Fruit fly (Drosophila melanogaster) whole organism, embryonic: ENCODE data around the gene Msh6.

Source experiments
- Ada2b ChIP-seq: fragments of 200-800 bp; sonication (Bioruptor generic); IDR thresholded peaks from 2 replicates; pipeline ENCODE4 v1.3.6; 2022; ENCODE audit warnings: missing biosample characterization, missing genetic modification characterization
- Atf3 ChIP-seq: fragments of 200-800 bp; sonication (Bioruptor generic); optimal IDR thresholded peaks from 3 replicates; lab custom pipeline; 2016; ENCODE audit warnings: missing biosample characterization, missing genetic modification characterization
- Atf6 ChIP-seq: fragments of 200-800 bp; sonication (Bioruptor generic); IDR thresholded peaks from 2 replicates; pipeline ENCODE4 v1.3.6; 2022; ENCODE audit warnings: missing biosample characterization, missing genetic modification characterization
- Blimp-1 ChIP-seq: fragments of 200-800 bp; sonication (Bioruptor generic); optimal IDR thresholded peaks from 3 replicates; lab custom pipeline; 2018; ENCODE audit warnings: missing biosample characterization, missing genetic modification characterization, mild to moderate bottlenecking, moderate library complexity, missing genetic modification reagents
- CG10267 ChIP-seq: fragments of 200-800 bp; sonication (Bioruptor generic); optimal IDR thresholded peaks from 2 replicates; lab custom pipeline; 2018; ENCODE audit warnings: missing biosample characterization, mild to moderate bottlenecking, missing genetic modification characterization, moderate library complexity
- CG10462 ChIP-seq: fragments of 200-800 bp; sonication (Bioruptor generic); optimal IDR thresholded peaks from 2 replicates; lab custom pipeline; 2016; ENCODE audit warnings: missing biosample characterization, missing genetic modification characterization
- CG10543 ChIP-seq: fragments of 200-800 bp; sonication (Bioruptor generic); optimal IDR thresholded peaks from 3 replicates; lab custom pipeline; 2017; ENCODE audit warnings: missing biosample characterization, mild to moderate bottlenecking, missing genetic modification characterization, moderate library complexity
- CG11504 ChIP-seq: fragments of 200-800 bp; sonication (Bioruptor generic); optimal IDR thresholded peaks from 3 replicates; lab custom pipeline; 2019; ENCODE audit warnings: missing biosample characterization, mild to moderate bottlenecking, missing genetic modification characterization, moderate library complexity
- CG1233 ChIP-seq: fragments of 200-800 bp; sonication (Bioruptor generic); optimal IDR thresholded peaks from 4 replicates; lab custom pipeline; 2018; ENCODE audit warnings: missing biosample characterization, mild to moderate bottlenecking, missing genetic modification characterization
- CG12391 ChIP-seq: fragments of 200-800 bp; sonication (Bioruptor generic); optimal IDR thresholded peaks from 3 replicates; lab custom pipeline; 2018; ENCODE audit warnings: missing biosample characterization, mild to moderate bottlenecking, missing genetic modification characterization, moderate library complexity
- CG17802 ChIP-seq: fragments of 200-800 bp; sonication (Bioruptor generic); optimal IDR thresholded peaks from 2 replicates; lab custom pipeline; 2018; ENCODE audit warnings: missing biosample characterization, mild to moderate bottlenecking, missing genetic modification characterization, moderate library complexity
- CG2116 ChIP-seq: fragments of 200-800 bp; sonication (Bioruptor generic); optimal IDR thresholded peaks from 3 replicates; lab custom pipeline; 2018; ENCODE audit warnings: missing biosample characterization, mild to moderate bottlenecking, missing genetic modification characterization
- CG2202 ChIP-seq: fragments of 200-800 bp; sonication (Bioruptor generic); optimal IDR thresholded peaks from 2 replicates; lab custom pipeline; 2018; ENCODE audit warnings: missing biosample characterization, mild to moderate bottlenecking, missing genetic modification characterization
- CG30403 ChIP-seq: fragments of 200-800 bp; sonication (Bioruptor generic); optimal IDR thresholded peaks from 3 replicates; lab custom pipeline; 2016; ENCODE audit warnings: missing biosample characterization, missing genetic modification characterization
- CG31365 ChIP-seq: fragments of 200-800 bp; sonication (Bioruptor generic); optimal IDR thresholded peaks from 2 replicates; lab custom pipeline; 2018; ENCODE audit warnings: missing biosample characterization, mild to moderate bottlenecking, missing genetic modification characterization
- CG33213 ChIP-seq: fragments of 200-800 bp; sonication (Bioruptor generic); optimal IDR thresholded peaks from 3 replicates; lab custom pipeline; 2016; ENCODE audit warnings: missing biosample characterization, missing genetic modification characterization
- CG4360 ChIP-seq: fragments of 200-800 bp; sonication (Bioruptor generic); IDR thresholded peaks from 2 replicates; pipeline ENCODE4 v1.3.6; 2022; ENCODE audit warnings: missing biosample characterization, missing genetic modification characterization
- CG43689 ChIP-seq: fragments of 200-800 bp; sonication (Bioruptor generic); IDR thresholded peaks from 2 replicates; pipeline ENCODE4 v1.3.6; 2022; ENCODE audit warnings: missing biosample characterization, missing genetic modification characterization
- CG5245 ChIP-seq: fragments of 200-800 bp; sonication (Bioruptor generic); optimal IDR thresholded peaks from 3 replicates; lab custom pipeline; 2016; ENCODE audit warnings: missing biosample characterization, missing genetic modification characterization
- CG6689 ChIP-seq: fragments of 200-800 bp; sonication (Bioruptor generic); IDR thresholded peaks from 2 replicates; pipeline ENCODE4 v1.3.6; 2022; ENCODE audit warnings: missing biosample characterization, missing genetic modification characterization
- CG7928 ChIP-seq: fragments of 200-800 bp; sonication (Bioruptor generic); optimal IDR thresholded peaks from 2 replicates; lab custom pipeline; 2017; ENCODE audit warnings: missing biosample characterization, mild to moderate bottlenecking, missing genetic modification characterization
- CG9215 ChIP-seq: fragments of 200-800 bp; sonication (Bioruptor generic); IDR thresholded peaks from 2 replicates; pipeline ENCODE4 v1.3.6; 2022; ENCODE audit warnings: missing biosample characterization, missing genetic modification characterization
- Chrac-16 ChIP-seq: fragments of 200-800 bp; sonication (Bioruptor generic); optimal IDR thresholded peaks from 3 replicates; lab custom pipeline; 2016; ENCODE audit warnings: missing biosample characterization, missing genetic modification characterization
- Deaf1 ChIP-seq: fragments of 200-800 bp; optimal IDR thresholded peaks from 3 replicates; lab custom pipeline; 2019; ENCODE audit warnings: missing biosample characterization, mild to moderate bottlenecking, missing genetic modification characterization, moderate library complexity
- Dfd ChIP-seq, 2 experiments: fragments of >200 bp; optimal IDR thresholded peaks; 2 replicates each; lab custom pipeline; 2017; ENCODE audit warnings: missing biosample characterization in 2 of 2, missing genetic modification characterization in 2 of 2
- Gsc ChIP-seq: fragments of 200-800 bp; sonication (Bioruptor generic); IDR thresholded peaks from 2 replicates; pipeline ENCODE4 v1.3.6; 2022; ENCODE audit warnings: missing biosample characterization, missing genetic modification characterization
- Hsf ChIP-seq: fragments of 200-800 bp; sonication (Bioruptor generic); optimal IDR thresholded peaks from 3 replicates; lab custom pipeline; 2016; ENCODE audit warnings: missing biosample characterization, missing genetic modification characterization
- Kr ChIP-seq: fragments of 200-800 bp; sonication (Bioruptor generic); optimal IDR thresholded peaks from 2 replicates; lab custom pipeline; 2017; ENCODE audit warnings: missing biosample characterization, mild to moderate bottlenecking, missing genetic modification characterization
- Mad ChIP-seq: fragments of 200-800 bp; sonication (Bioruptor generic); optimal IDR thresholded peaks from 2 replicates; lab custom pipeline; 2016; ENCODE audit warnings: missing biosample characterization, missing genetic modification characterization
- Neu2 ChIP-seq: fragments of 200-800 bp; sonication (Bioruptor generic); optimal IDR thresholded peaks from 3 replicates; lab custom pipeline; 2016; ENCODE audit warnings: missing biosample characterization, missing genetic modification characterization, borderline replicate concordance
- Oaz ChIP-seq: fragments of 200-800 bp; sonication (Bioruptor generic); IDR thresholded peaks from 2 replicates; pipeline ENCODE4 v1.3.6; 2022; ENCODE audit warnings: missing biosample characterization, missing genetic modification characterization
- Sox102F ChIP-seq: fragments of 200-800 bp; sonication (Bioruptor generic); optimal IDR thresholded peaks from 2 replicates; lab custom pipeline; 2018; ENCODE audit warnings: missing biosample characterization, mild to moderate bottlenecking, missing genetic modification characterization, moderate library complexity
- Usf ChIP-seq: fragments of 200-800 bp; sonication (Bioruptor generic); optimal IDR thresholded peaks from 2 replicates; lab custom pipeline; 2017; ENCODE audit warnings: missing genotype, missing biosample characterization, missing genetic modification characterization
- ase ChIP-seq: fragments of 200-800 bp; sonication (Bioruptor generic); IDR thresholded peaks from 3 replicates; pipeline ENCODE4 v1.3.6; 2022; ENCODE audit warnings: missing biosample characterization, missing genetic modification characterization
- ash1 ChIP-seq: fragments of 200-800 bp; sonication (Bioruptor generic); optimal IDR thresholded peaks from 2 replicates; lab custom pipeline; 2018; ENCODE audit warnings: missing biosample characterization, mild to moderate bottlenecking, missing genetic modification characterization
- cad ChIP-seq: fragments of >200 bp; optimal IDR thresholded peaks from 2 replicates; lab custom pipeline; 2017; ENCODE audit warnings: missing biosample characterization, missing genetic modification characterization
- caup ChIP-seq: fragments of 200-800 bp; sonication (Bioruptor generic); optimal IDR thresholded peaks from 3 replicates; lab custom pipeline; 2017; ENCODE audit warnings: missing biosample characterization, mild to moderate bottlenecking, missing genetic modification characterization, moderate library complexity; ENCODE audit not compliant: severe bottlenecking
- dmrt11E ChIP-seq: fragments of 200-800 bp; sonication (Bioruptor generic); optimal IDR thresholded peaks from 3 replicates; lab custom pipeline; 2018; ENCODE audit warnings: missing biosample characterization, mild to moderate bottlenecking, missing genetic modification characterization, moderate library complexity
- ewg ChIP-seq: fragments of 200-800 bp; sonication (Bioruptor generic); optimal IDR thresholded peaks from 3 replicates; lab custom pipeline; 2017; ENCODE audit warnings: mild to moderate bottlenecking, missing biosample characterization, missing genetic modification reagents, missing genetic modification characterization
- fu2 ChIP-seq: fragments of 200-800 bp; sonication (Bioruptor generic); optimal IDR thresholded peaks from 2 replicates; lab custom pipeline; 2016; ENCODE audit warnings: missing biosample characterization, missing genetic modification characterization
- lilli ChIP-seq: fragments of 200-800 bp; sonication (Bioruptor generic); optimal IDR thresholded peaks from 3 replicates; lab custom pipeline; 2016; ENCODE audit warnings: missing biosample characterization, missing genetic modification characterization
- lmd ChIP-seq: fragments of 200-800 bp; sonication (Bioruptor generic); IDR thresholded peaks from 2 replicates; pipeline ENCODE4 v1.3.6; 2022; ENCODE audit warnings: missing biosample characterization, missing genetic modification characterization
- lola ChIP-seq, 3 experiments: fragments of >200 bp in 2 of 3; fragments of 200-800 bp in 1 of 3; sonication (Bioruptor generic) in 1 of 3; optimal IDR thresholded peaks; 2 replicates each; lab custom pipeline; 2017 to 2019; ENCODE audit warnings: missing biosample characterization in 3 of 3, missing genetic modification characterization in 3 of 3, mild to moderate bottlenecking in 1 of 3, moderate library complexity in 1 of 3
- mam ChIP-seq: fragments of 200-800 bp; sonication (Bioruptor generic); optimal IDR thresholded peaks from 3 replicates; lab custom pipeline; 2016; ENCODE audit warnings: missing biosample characterization, missing genetic modification characterization
- nau ChIP-seq: fragments of 200-800 bp; sonication (Bioruptor generic); optimal IDR thresholded peaks from 3 replicates; lab custom pipeline; 2017; ENCODE audit warnings: missing biosample characterization, mild to moderate bottlenecking, missing genetic modification characterization, missing genetic modification reagents
- sd ChIP-seq: fragments of 200-800 bp; sonication (Bioruptor generic); optimal IDR thresholded peaks from 3 replicates; lab custom pipeline; 2018; ENCODE audit warnings: missing biosample characterization, mild to moderate bottlenecking, missing genetic modification characterization, moderate library complexity
- so ChIP-seq: fragments of 200-800 bp; sonication (Bioruptor generic); IDR thresholded peaks from 3 replicates; pipeline ENCODE4 v1.3.6; 2022; ENCODE audit warnings: missing biosample characterization, missing genetic modification characterization
- tna ChIP-seq: fragments of 200-800 bp; sonication (Bioruptor generic); IDR thresholded peaks from 2 replicates; pipeline ENCODE4 v1.3.6; 2022; ENCODE audit warnings: missing biosample characterization, missing genetic modification characterization; ENCODE audit not compliant: partially characterized antibody

The Msh6 gene

DNA sequence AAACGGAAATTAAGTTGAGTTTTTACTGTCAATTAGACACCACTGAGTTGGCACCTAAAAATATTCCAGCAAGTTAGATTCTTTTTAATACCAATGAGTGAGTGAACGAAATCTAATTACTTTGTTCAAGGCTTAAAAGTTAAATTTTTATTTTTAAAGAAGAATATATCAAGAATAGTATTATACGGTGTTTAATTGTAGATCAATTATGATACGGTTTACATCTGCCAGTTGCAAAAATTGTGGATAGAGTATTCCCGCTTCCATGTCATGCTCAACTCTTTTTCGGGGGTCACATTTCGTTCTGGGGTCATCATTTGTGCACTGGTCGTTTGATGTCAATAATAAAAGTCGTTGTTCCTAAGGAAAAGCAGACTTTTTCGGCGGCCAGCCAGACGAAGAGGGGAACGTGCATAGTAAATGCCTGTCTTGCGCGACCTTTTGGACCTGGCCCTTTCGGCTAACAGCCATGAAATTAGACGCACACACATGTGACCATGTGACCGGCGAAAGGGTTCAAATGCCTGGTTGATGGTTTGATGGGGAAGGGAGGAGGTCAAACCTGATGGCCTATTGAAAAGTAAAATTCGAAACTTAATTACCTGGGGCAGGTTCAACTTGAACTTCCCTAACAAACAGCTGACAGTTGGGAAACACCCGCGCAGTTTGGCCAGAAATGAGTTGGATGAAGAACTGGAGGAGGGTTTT is 42.1 kb upstream of the Msh6 start (continued):
- TF ChIP-seq nau: no peak
- no peak for TF ChIP-seq CG2116 (GFP tag; lab: Kevin White, UChicago)
- TF ChIP-seq cad (GFP tag; lab: Kevin White, UChicago): no peak
- TF ChIP-seq CG9215 (GFP tag; lab: Robert Waterston, UW): no peak
- TF ChIP-seq lola (GFP tag; optimal IDR thresholded peaks at IDR 0.05; lab: Kevin White, UChicago): peak in 1 of 3 experiments; percentile 44
- TF ChIP-seq lmd: no peak
- TF ChIP-seq Neu2: no peak
- TF ChIP-seq Atf3: no peak
- no peak for TF ChIP-seq tna (GFP tag; lab: Robert Waterston, UW)
- no peak for TF ChIP-seq CG7928 (GFP tag; lab: Kevin White, UChicago)
- TF ChIP-seq ash1 (GFP tag; lab: Kevin White, UChicago): no peak
- peak; percentile 50 for TF ChIP-seq dmrt11E
- TF ChIP-seq Kr (GFP tag; lab: Kevin White, UChicago): peak; percentile 64
- no peak for TF ChIP-seq mam
- no peak for TF ChIP-seq ase
- no peak for TF ChIP-seq CG17802 (tag; lab: Kevin White, UChicago)
- no peak for TF ChIP-seq CG31365 (tag; lab: Kevin White, UChicago)
- TF ChIP-seq CG43689: no peak
- TF ChIP-seq sd (tag; lab: Kevin White, UChicago): no peak

DNA sequence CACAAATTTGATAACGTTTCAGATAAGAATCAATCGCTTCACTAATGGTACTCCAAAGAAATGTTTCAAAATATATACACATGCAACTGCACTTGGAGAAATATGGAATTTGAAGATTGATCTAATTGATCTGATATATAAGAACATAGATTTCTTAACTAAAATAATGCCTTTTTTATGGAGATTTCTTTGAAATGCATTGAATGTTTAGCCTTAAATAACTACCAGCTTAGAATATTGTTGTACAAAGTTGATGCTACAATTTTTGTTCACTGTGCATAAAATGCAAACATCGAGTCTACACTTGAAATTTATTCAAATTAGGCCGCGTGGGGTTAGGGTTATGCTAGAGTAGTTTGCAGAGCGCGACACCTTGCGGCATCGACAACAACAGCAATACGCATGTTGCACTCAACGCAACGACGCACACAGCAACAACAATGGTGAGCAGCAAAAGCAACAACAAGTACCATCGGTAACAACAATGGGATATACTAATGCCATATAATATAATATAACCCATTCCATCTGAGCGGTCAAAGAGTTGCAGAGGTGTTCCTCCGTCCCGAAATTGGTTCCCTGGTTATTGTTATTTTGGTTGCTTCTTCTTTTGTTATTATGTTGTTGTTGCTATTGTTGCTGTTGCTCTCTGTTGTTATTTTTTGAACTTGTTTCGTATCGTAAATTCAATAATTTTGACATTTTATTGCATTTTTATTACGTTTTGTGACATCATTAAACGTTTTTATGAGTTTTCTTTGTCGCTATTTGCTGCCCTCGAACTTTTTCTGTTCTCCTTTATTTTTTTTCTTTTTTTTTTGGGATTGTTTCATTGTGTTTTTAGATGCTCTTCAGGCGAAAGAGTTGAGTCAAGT is 41.1 kb upstream of the Msh6 start:
- TF ChIP-seq fu2 (no peak), ewg (GFP tag; lab: Kevin White, UChicago) (peak; percentile 2), Atf6 (GFP tag; lab: Robert Waterston, UW) (no peak), CG5245 (GFP tag; lab: Kevin White, UChicago) (peak; percentile 20), CG33213 (GFP tag; lab: Kevin White, UChicago) (no peak), Deaf1 (tag; lab: Kevin White, UChicago) (no peak), so (no peak), CG11504 (tag; lab: Kevin White, UChicago) (peak; percentile 37), CG10543 (GFP tag; lab: Kevin White, UChicago) (no peak), lilli (GFP tag; lab: Kevin White, UChicago) (no peak), CG10462 (GFP tag; lab: Kevin White, UChicago) (no peak), Dfd (GFP tag; optimal IDR thresholded peaks at IDR 0.05; lab: Kevin White, UChicago) (no peak), Gsc (GFP tag; lab: Robert Waterston, UW) (no peak), CG30403 (GFP tag; lab: Kevin White, UChicago) (peak; percentile 5), Hsf (peak; percentile 43), CG2202 (tag; lab: Kevin White, UChicago) (peak; percentile 29), CG10267 (peak; percentile 49), mam (no peak), Mad (GFP tag; lab: Kevin White, UChicago) (no peak), CG1233 (GFP tag; lab: Kevin White, UChicago) (no peak), Ada2b (GFP tag; lab: Robert Waterston, UW) (no peak), CG6689 (GFP tag; lab: Robert Waterston, UW) (peak; percentile 44; the same call in 1 of the 2 replicates), Usf (GFP tag; lab: Kevin White, UChicago) (no peak), Chrac-16 (GFP tag; lab: Kevin White, UChicago) (peak; percentile 3), CG4360 (GFP tag; lab: Robert Waterston, UW) (peak; percentile 91), Oaz (GFP tag; lab: Robert Waterston, UW) (no peak), Sox102F (GFP tag; lab: Kevin White, UChicago) (peak; percentile 30), CG12391 (tag; lab: Kevin White, UChicago) (peak; percentile 54), caup (GFP tag; lab: Kevin White, UChicago) (no peak), Blimp-1 (GFP tag; lab: Kevin White, UChicago) (peak; percentile 52)
